Fruit fly (Drosophila melanogaster): ENCODE measurements around the gene CG8560.

DNA sequence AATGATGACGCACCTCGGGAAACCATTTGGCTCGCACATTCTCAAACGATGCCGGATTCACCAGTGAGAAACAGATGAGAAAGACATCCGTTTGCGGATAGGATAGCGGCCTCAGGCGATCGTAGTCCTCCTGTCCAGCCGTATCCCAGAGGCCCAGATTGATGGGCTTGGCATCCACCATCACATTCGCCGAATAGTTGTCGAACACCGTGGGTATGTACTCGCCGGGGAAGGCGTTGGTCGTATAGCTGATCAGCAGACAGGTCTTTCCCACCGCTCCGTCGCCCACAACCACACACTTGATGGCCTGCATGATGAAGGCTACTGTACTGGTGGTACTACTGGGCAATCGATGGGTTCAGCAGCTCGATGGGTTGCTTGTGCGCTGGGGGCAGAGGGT is 30.2 kb upstream of the CG8560 start:
- TF ChIP-seq Myc (optimal IDR thresholded peaks at IDR 0.05) (no peak), insv (optimal IDR thresholded peaks at IDR 0.05) (no peak), Sin3A (optimal IDR thresholded peaks at IDR 0.05) (no peak), ttk (optimal IDR thresholded peaks at IDR 0.05) (no peak)
